Fruit fly (Drosophila melanogaster): ENCODE measurements around the gene CG42305.

The CG42305 gene

dm6 chr2L:18839143-18839872 lies 26.9 kb downstream of the CG42305 start, which contains the start of gene CG10600:
Gene CG10600, minus strand, starts transcription at chr2L:18839679.
- TF ChIP-seq gl (tag; optimal IDR thresholded peaks at IDR 0.05) (no peak), CG13204 (GFP tag; optimal IDR thresholded peaks at IDR 0.05) (no peak), CG9948 (tag; optimal IDR thresholded peaks at IDR 0.05) (peak; percentile 10), CG14655 (GFP tag; optimal IDR thresholded peaks at IDR 0.05) (no peak), Snoo (tag; optimal IDR thresholded peaks at IDR 0.05) (peak; percentile 63), Ets98B (GFP tag; IDR thresholded peaks at IDR 0.05) (peak; percentile 44), CG10348 (GFP tag; IDR thresholded peaks at IDR 0.05) (no peak), D1 (tag; optimal IDR thresholded peaks at IDR 0.05) (no peak), EcR (GFP tag; optimal IDR thresholded peaks at IDR 0.05) (no peak), CG34367 (tag; optimal IDR thresholded peaks at IDR 0.05) (peak; percentile 11), CG8159 (tag; optimal IDR thresholded peaks at IDR 0.05) (no peak), fd96Ca (GFP tag; IDR thresholded peaks at IDR 0.05) (peak; percentile 72), CG4496 (GFP tag; IDR thresholded peaks at IDR 0.05) (peak; percentile 55; the same call in 1 of the 3 replicates), CG15710 (tag; optimal IDR thresholded peaks at IDR 0.05) (peak; percentile 33), CG12605 (GFP tag; IDR thresholded peaks at IDR 0.05) (no peak), Pif1A (GFP tag; optimal IDR thresholded peaks at IDR 0.05) (no peak), rn (GFP tag; IDR thresholded peaks at IDR 0.05) (no peak), CG32121 (GFP tag; IDR thresholded peaks at IDR 0.05) (peak; percentile 56), Pif1B (GFP tag; optimal IDR thresholded peaks at IDR 0.05) (peak; percentile 63), CG17806 (tag; optimal IDR thresholded peaks at IDR 0.05) (peak; percentile 29), CG8301 (tag; optimal IDR thresholded peaks at IDR 0.05) (peak; percentile 27)

- no peak for TF ChIP-seq D1 (tag; optimal IDR thresholded peaks at IDR 0.05)
- no peak for TF ChIP-seq CG15710 (tag; optimal IDR thresholded peaks at IDR 0.05)
- TF ChIP-seq Ets98B (GFP tag; IDR thresholded peaks at IDR 0.05): no peak
- no peak for TF ChIP-seq rn (GFP tag; IDR thresholded peaks at IDR 0.05)
- no peak for TF ChIP-seq CG32121 (GFP tag; IDR thresholded peaks at IDR 0.05)
- TF ChIP-seq Pif1A (GFP tag; optimal IDR thresholded peaks at IDR 0.05): no peak
- no peak for TF ChIP-seq CG9948 (tag; optimal IDR thresholded peaks at IDR 0.05)
- TF ChIP-seq CG12605 (GFP tag; IDR thresholded peaks at IDR 0.05): no peak
- TF ChIP-seq Snoo (tag; optimal IDR thresholded peaks at IDR 0.05): no peak
- TF ChIP-seq CG34367 (tag; optimal IDR thresholded peaks at IDR 0.05): no peak
- no peak for TF ChIP-seq Pif1B (GFP tag; optimal IDR thresholded peaks at IDR 0.05)
These were observed 28.8 kb downstream of the CG42305 start, which contains the start of gene CG31752 for dm6 chr2L:18841210-18841609. Gene CG31752, minus strand, starts transcription at chr2L:18841310.

- TF ChIP-seq D1 (tag; optimal IDR thresholded peaks at IDR 0.05): no peak
- no peak for TF ChIP-seq CG17806 (tag; optimal IDR thresholded peaks at IDR 0.05)
- no peak for TF ChIP-seq CG14655 (GFP tag; optimal IDR thresholded peaks at IDR 0.05)
- no peak for TF ChIP-seq CG34367 (tag; optimal IDR thresholded peaks at IDR 0.05)
- TF ChIP-seq Snoo (tag; optimal IDR thresholded peaks at IDR 0.05): no peak
- TF ChIP-seq fd96Ca (GFP tag; IDR thresholded peaks at IDR 0.05): no peak
- TF ChIP-seq CG13204 (GFP tag; optimal IDR thresholded peaks at IDR 0.05): no peak
- TF ChIP-seq CG4496 (GFP tag; IDR thresholded peaks at IDR 0.05): no peak
- no peak for TF ChIP-seq CG10348 (GFP tag; IDR thresholded peaks at IDR 0.05)
- no peak for TF ChIP-seq CG32121 (GFP tag; IDR thresholded peaks at IDR 0.05)
- TF ChIP-seq EcR (GFP tag; optimal IDR thresholded peaks at IDR 0.05): no peak
- no peak for TF ChIP-seq CG15710 (tag; optimal IDR thresholded peaks at IDR 0.05)
- no peak for TF ChIP-seq CG8159 (tag; optimal IDR thresholded peaks at IDR 0.05)
These were observed 31.1 kb downstream of the CG42305 start for dm6 chr2L:18843560-18843959.

dm6 chr2L:18844479-18844878 lies 32.0 kb downstream of the CG42305 start, which contains the start of gene CG33120:
Gene CG33120, minus strand, starts transcription at chr2L:18844579.
- TF ChIP-seq CG32121 (GFP tag; IDR thresholded peaks at IDR 0.05) (no peak), CG12605 (GFP tag; IDR thresholded peaks at IDR 0.05) (no peak), CG4496 (GFP tag; IDR thresholded peaks at IDR 0.05) (no peak), Snoo (tag; optimal IDR thresholded peaks at IDR 0.05) (no peak), Ets98B (GFP tag; IDR thresholded peaks at IDR 0.05) (no peak), Pif1A (GFP tag; optimal IDR thresholded peaks at IDR 0.05) (no peak), CG15710 (tag; optimal IDR thresholded peaks at IDR 0.05) (no peak), CG8159 (tag; optimal IDR thresholded peaks at IDR 0.05) (no peak), fd96Ca (GFP tag; IDR thresholded peaks at IDR 0.05) (no peak), CG13204 (GFP tag; optimal IDR thresholded peaks at IDR 0.05) (no peak), CG34367 (tag; optimal IDR thresholded peaks at IDR 0.05) (no peak), CG17806 (tag; optimal IDR thresholded peaks at IDR 0.05) (no peak), gl (tag; optimal IDR thresholded peaks at IDR 0.05) (no peak), EcR (GFP tag; optimal IDR thresholded peaks at IDR 0.05) (no peak)

- TF ChIP-seq Pif1A (GFP tag; optimal IDR thresholded peaks at IDR 0.05) (no peak), CG13204 (GFP tag; optimal IDR thresholded peaks at IDR 0.05) (no peak), Snoo (tag; optimal IDR thresholded peaks at IDR 0.05) (no peak), EcR (GFP tag; optimal IDR thresholded peaks at IDR 0.05) (no peak), Pif1B (GFP tag; optimal IDR thresholded peaks at IDR 0.05) (peak; percentile 15), Ets98B (GFP tag; IDR thresholded peaks at IDR 0.05) (no peak)
These were observed 32.6 kb downstream of the CG42305 start, which contains the start of gene CG17321 for dm6 chr2L:18844917-18845509. Gene CG17321, plus strand, starts transcription at chr2L:18845184.

dm6 chr2L:18846175-18846574 lies 33.7 kb downstream of the CG42305 start:
- TF ChIP-seq CG13204 (GFP tag; optimal IDR thresholded peaks at IDR 0.05): no peak
- TF ChIP-seq CG12605 (GFP tag; IDR thresholded peaks at IDR 0.05): no peak
- TF ChIP-seq CG8159 (tag; optimal IDR thresholded peaks at IDR 0.05): no peak
- no peak for TF ChIP-seq CG34367 (tag; optimal IDR thresholded peaks at IDR 0.05)
- TF ChIP-seq rn (GFP tag; IDR thresholded peaks at IDR 0.05): no peak
- TF ChIP-seq Pif1A (GFP tag; optimal IDR thresholded peaks at IDR 0.05): no peak
- TF ChIP-seq Pif1B (GFP tag; optimal IDR thresholded peaks at IDR 0.05): no peak
- TF ChIP-seq Ets98B (GFP tag; IDR thresholded peaks at IDR 0.05): no peak
- no peak for TF ChIP-seq CG14655 (GFP tag; optimal IDR thresholded peaks at IDR 0.05)
- TF ChIP-seq CG32121 (GFP tag; IDR thresholded peaks at IDR 0.05): no peak
- TF ChIP-seq EcR (GFP tag; optimal IDR thresholded peaks at IDR 0.05): no peak
- no peak for TF ChIP-seq CG17806 (tag; optimal IDR thresholded peaks at IDR 0.05)
- TF ChIP-seq CG4496 (GFP tag; IDR thresholded peaks at IDR 0.05): no peak
- no peak for TF ChIP-seq gl (tag; optimal IDR thresholded peaks at IDR 0.05)
- no peak for TF ChIP-seq D1 (tag; optimal IDR thresholded peaks at IDR 0.05)
- TF ChIP-seq CG10348 (GFP tag; IDR thresholded peaks at IDR 0.05): no peak
